Worm (Caenorhabditis elegans): Measurements from ENCODE around the gene snpc-1.2.

DNA sequence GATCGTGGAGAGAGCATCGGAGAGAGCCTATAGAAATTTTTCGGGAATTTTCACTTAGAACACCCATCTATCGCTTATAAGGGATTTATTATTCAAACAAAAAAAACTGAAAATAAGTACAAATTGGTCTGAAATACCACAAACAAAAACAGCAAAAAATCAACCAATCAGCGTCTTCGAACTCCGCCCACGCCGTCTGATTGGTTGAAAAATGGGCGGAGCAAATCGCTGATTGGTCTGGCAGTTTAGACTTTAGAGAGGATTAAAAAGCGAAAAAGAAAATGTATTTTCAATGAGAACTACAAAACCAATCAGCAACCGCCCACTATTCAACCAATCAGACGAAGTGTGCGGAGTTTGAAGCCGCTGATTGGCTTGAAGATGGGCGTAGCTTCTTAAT lies 31.7 kb upstream of the snpc-1.2 start:
- TF ChIP-seq W03F9.2 (tag; optimal IDR thresholded peaks at IDR 0.05) (no peak), him-1 (tag; optimal IDR thresholded peaks at IDR 0.05) (no peak), dao-5 (tag; optimal IDR thresholded peaks at IDR 0.05) (no peak)
